Worm (Caenorhabditis elegans) whole organism, early embryonic: Measurements from ENCODE around the gene srh-122.

Source experiments
- ama-1 ChIP-seq: fragments of 150-350 bp; optimal IDR thresholded peaks from 2 replicates; lab custom pipeline; 2014
- ceh-36 ChIP-seq: sonication (generic microtip); optimal IDR thresholded peaks from 2 replicates; lab custom pipeline; 2016; ENCODE audit warnings: missing genetic modification characterization, inconsistent platforms, missing compliant biosample characterization
- flt-1 ChIP-seq: fragments of 200-800 bp; sonication (Bioruptor generic); IDR thresholded peaks from 2 replicates; pipeline ENCODE4 v1.3.6; 2022; ENCODE audit warnings: missing genetic modification characterization, missing compliant biosample characterization
- hmg-4 ChIP-seq: fragments of 200-800 bp; sonication (Bioruptor generic); optimal IDR thresholded peaks from 2 replicates; lab custom pipeline; 2018; ENCODE audit warnings: mild to moderate bottlenecking, missing genetic modification characterization, missing compliant biosample characterization
- hnd-1 ChIP-seq: sonication (generic microtip); optimal IDR thresholded peaks from 2 replicates; lab custom pipeline; 2016; ENCODE audit warnings: missing genetic modification characterization, missing compliant biosample characterization
- pes-1 ChIP-seq: fragments of 200-800 bp; sonication (Bioruptor generic); IDR thresholded peaks from 2 replicates; pipeline ENCODE4 v1.3.6; 2022; ENCODE audit warnings: missing genetic modification reagents, missing genetic modification characterization, missing compliant biosample characterization
- scrt-1 ChIP-seq: fragments of 200-800 bp; sonication (Bioruptor generic); IDR thresholded peaks from 2 replicates; pipeline ENCODE4 v1.3.6; 2022; ENCODE audit warnings: missing genetic modification characterization, missing compliant biosample characterization
- sea-1 ChIP-seq: fragments of 200-800 bp; sonication (Bioruptor generic); conservative IDR thresholded peaks from 2 replicates; pipeline ENCODE4 v1.3.6; 2022; ENCODE audit warnings: missing genetic modification characterization, missing compliant biosample characterization
- tbx-37 ChIP-seq: fragments of 200-800 bp; sonication (Bioruptor generic); conservative IDR thresholded peaks from 2 replicates; pipeline ENCODE4 v1.3.6; 2022; ENCODE audit warnings: missing genetic modification reagents, missing genetic modification characterization, missing compliant biosample characterization

DNA sequence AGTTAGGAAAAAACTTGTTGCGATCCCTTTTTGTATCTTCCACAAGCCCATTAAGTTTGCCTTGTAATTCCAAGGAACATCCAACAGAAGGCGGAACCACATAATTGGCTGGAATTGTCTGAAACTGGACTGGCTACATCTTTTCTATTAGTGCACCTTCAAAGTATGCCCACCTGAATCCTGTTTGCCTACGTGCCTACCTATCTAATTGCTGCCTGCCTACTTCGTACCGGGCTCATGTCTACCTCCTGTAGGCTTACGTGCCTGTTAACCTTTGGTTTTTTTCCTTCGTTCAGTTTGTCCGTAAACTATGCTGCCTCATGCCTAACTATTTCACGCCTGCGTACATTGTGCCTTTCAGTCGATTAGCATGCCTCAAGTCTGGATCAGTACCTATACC, 40.4 kb downstream of the srh-122 start, which contains the start of gene wrt-7:
- TF ChIP-seq sea-1 (no peak), ceh-36 (tag; lab: Kevin White, UChicago) (no peak), flt-1 (no peak), ama-1 (lab: Kevin White, UChicago) (no peak), hmg-4 (GFP tag; lab: Kevin White, UChicago) (no peak), pes-1 (GFP tag; lab: Robert Waterston, UW) (no peak), hnd-1 (tag; lab: Kevin White, UChicago) (no peak), tbx-37 (no peak), scrt-1 (GFP tag; lab: Robert Waterston, UW) (no peak)
